Fruit fly (Drosophila melanogaster): ENCODE data around the gene CG31626.

dm6 chr2L:21246687-21247086, 10.2 kb upstream of the CG31626 start:
- no peak for TF ChIP-seq CG14050 (GFP tag; IDR thresholded peaks at IDR 0.05)
- TF ChIP-seq gfzf (GFP tag; optimal IDR thresholded peaks at IDR 0.05), result no peak
- TF ChIP-seq CG8290 (GFP tag; optimal IDR thresholded peaks at IDR 0.05), result no peak
- TF ChIP-seq CG8290 (tag; optimal IDR thresholded peaks at IDR 0.05), result no peak
- no peak for TF ChIP-seq Nf-YB (GFP tag; optimal IDR thresholded peaks at IDR 0.05)

Measured in whole organism, embryonic.